Worm (Caenorhabditis elegans) whole organism, L3 larva: Measurements from ENCODE around the gene nspd-2.

ENCODE experiments used
- nhr-28 ChIP-seq: fragments of 150-350 bp; optimal IDR thresholded peaks from 2 replicates; lab custom pipeline; 2014; ENCODE audit warnings: missing biosample characterization, missing genetic modification characterization
- skn-1 ChIP-seq: fragments of 150-350 bp; optimal IDR thresholded peaks from 2 replicates; lab custom pipeline; 2014; ENCODE audit warnings: missing biosample characterization, missing genetic modification characterization

- TF ChIP-seq skn-1 (tag; lab: Kevin White, UChicago) (no peak), nhr-28 (tag; lab: Kevin White, UChicago) (no peak)
Observed at ce11 chrIV:9854952-9855351, 11.1 kb downstream of the nspd-2 start.
